Fruit fly (Drosophila melanogaster) whole organism, adult: ENCODE measurements around the gene CG5506.

ENCODE experiments used
- CG11617 ChIP-seq: fragments of 200-800 bp; sonication (Bioruptor generic); optimal IDR thresholded peaks from 2 replicates; lab custom pipeline; 2017; ENCODE audit warnings: mild to moderate bottlenecking, missing biosample characterization, missing genetic modification reagents, missing genetic modification characterization
- CG12768 ChIP-seq: fragments of 200-800 bp; sonication (Bioruptor generic); optimal IDR thresholded peaks from 2 replicates; lab custom pipeline; 2017; ENCODE audit warnings: missing biosample characterization, missing genetic modification characterization, mild to moderate bottlenecking, moderate library complexity, missing genetic modification reagents
- CG14711 ChIP-seq: fragments of 200-800 bp; sonication (Bioruptor generic); optimal IDR thresholded peaks from 2 replicates; lab custom pipeline; 2018; ENCODE audit warnings: missing biosample characterization, mild to moderate bottlenecking, missing genetic modification characterization, moderate library complexity
- CG1620 ChIP-seq: fragments of 200-800 bp; sonication (Bioruptor generic); optimal IDR thresholded peaks from 2 replicates; lab custom pipeline; 2016; ENCODE audit warnings: missing biosample characterization, missing genetic modification characterization
- CG33017 ChIP-seq: fragments of 200-800 bp; sonication (Bioruptor generic); optimal IDR thresholded peaks from 2 replicates; lab custom pipeline; 2018; ENCODE audit warnings: missing biosample characterization, mild to moderate bottlenecking, missing genetic modification characterization, moderate library complexity
- CG5204 ChIP-seq: fragments of 200-800 bp; sonication (Bioruptor generic); optimal IDR thresholded peaks from 2 replicates; lab custom pipeline; 2016; ENCODE audit warnings: missing biosample characterization, missing genetic modification characterization
- CG7045 ChIP-seq: fragments of 200-800 bp; sonication (Bioruptor generic); optimal IDR thresholded peaks from 2 replicates; lab custom pipeline; 2017; ENCODE audit warnings: missing biosample characterization, mild to moderate bottlenecking, missing genetic modification characterization
- CG7101 ChIP-seq: fragments of 200-800 bp; sonication (Bioruptor generic); optimal IDR thresholded peaks from 2 replicates; lab custom pipeline; 2018; ENCODE audit warnings: missing biosample characterization, mild to moderate bottlenecking, missing genetic modification characterization, moderate library complexity
- Clk ChIP-seq: fragments of 200-800 bp; sonication (Bioruptor generic); optimal IDR thresholded peaks from 2 replicates; lab custom pipeline; 2017; ENCODE audit warnings: missing biosample characterization, missing genetic modification characterization
- Crg-1 ChIP-seq: fragments of 200-800 bp; sonication (Bioruptor generic); optimal IDR thresholded peaks from 2 replicates; lab custom pipeline; 2016; ENCODE audit warnings: missing biosample characterization, missing genetic modification characterization
- Hr96 ChIP-seq: fragments of 200-800 bp; sonication (Bioruptor generic); optimal IDR thresholded peaks from 2 replicates; lab custom pipeline; 2016; ENCODE audit warnings: missing biosample characterization, missing genetic modification characterization
- Mnt ChIP-seq: fragments of 200-800 bp; sonication (Bioruptor generic); optimal IDR thresholded peaks from 2 replicates; lab custom pipeline; 2016; ENCODE audit warnings: missing biosample characterization, mild to moderate bottlenecking, missing genetic modification characterization
- bab1 ChIP-seq: fragments of 200-800 bp; sonication (Bioruptor generic); optimal IDR thresholded peaks from 3 replicates; lab custom pipeline; 2019; ENCODE audit warnings: missing biosample characterization, mild to moderate bottlenecking, missing genetic modification characterization, moderate library complexity
- cic ChIP-seq: fragments of 200-800 bp; sonication (Bioruptor generic); optimal IDR thresholded peaks from 2 replicates; lab custom pipeline; 2017; ENCODE audit warnings: missing biosample characterization, mild to moderate bottlenecking, missing genetic modification characterization, moderate library complexity
- cnc ChIP-seq, 2 experiments: fragments of >200 bp; optimal IDR thresholded peaks; 2 replicates each; lab custom pipeline; 2017
- kay ChIP-seq: fragments of 200-800 bp; sonication (Bioruptor generic); peaks from one replicate; lab custom pipeline; 2016; ENCODE audit warnings: missing biosample characterization, missing genetic modification characterization, borderline replicate concordance
- ovo ChIP-seq: fragments of 200-800 bp; sonication (Bioruptor generic); optimal IDR thresholded peaks from 2 replicates; lab custom pipeline; 2016; ENCODE audit warnings: missing biosample characterization, missing genetic modification characterization
- pad ChIP-seq: fragments of 200-800 bp; sonication (Bioruptor generic); optimal IDR thresholded peaks from 3 replicates; lab custom pipeline; 2017; ENCODE audit warnings: missing biosample characterization, missing genetic modification characterization, mild to moderate bottlenecking, moderate library complexity, missing genetic modification reagents
- tj ChIP-seq: fragments of 200-800 bp; sonication (Bioruptor generic); optimal IDR thresholded peaks from 3 replicates; lab custom pipeline; 2017; ENCODE audit warnings: missing biosample characterization, mild to moderate bottlenecking, missing genetic modification characterization, moderate library complexity
- toe ChIP-seq: fragments of 200-800 bp; sonication (Bioruptor generic); optimal IDR thresholded peaks from 2 replicates; lab custom pipeline; 2016; ENCODE audit warnings: missing biosample characterization, missing genetic modification characterization

Gene CG5506

DNA sequence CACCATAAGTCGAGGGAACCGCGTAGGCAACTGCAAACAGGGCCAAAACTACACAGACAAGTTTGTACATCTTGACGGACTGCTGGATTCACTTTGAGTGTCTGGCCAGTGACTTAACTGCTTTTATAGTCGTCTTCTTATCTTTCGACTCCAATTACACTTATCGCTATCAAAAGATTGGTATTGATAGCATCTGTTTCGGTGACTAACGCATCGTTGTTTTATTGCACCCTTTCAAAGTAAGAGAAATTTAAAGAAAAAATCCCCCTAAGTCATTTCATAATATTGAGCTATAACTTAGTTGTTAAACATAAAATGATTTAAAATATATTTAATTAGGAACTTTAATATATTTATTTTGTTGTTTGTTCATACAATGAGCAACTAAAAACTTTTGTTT lies at the start of gene CG5506:
Gene CG5506 (minus strand): TSS at position 101 of the 400 bp plus-strand sequence.
- TF ChIP-seq CG7045 (GFP tag; lab: Kevin White, UChicago) (no peak), CG14711 (tag; lab: Kevin White, UChicago) (no peak), bab1 (GFP tag; lab: Kevin White, UChicago) (no peak), CG12768 (GFP tag; lab: Kevin White, UChicago) (no peak), cnc (optimal IDR thresholded peaks at IDR 0.05; lab: Kevin White, UChicago) (no peak), pad (GFP tag; lab: Kevin White, UChicago) (no peak), ovo (GFP tag; lab: Kevin White, UChicago) (no peak), CG11617 (GFP tag; lab: Kevin White, UChicago) (no peak), toe (GFP tag; lab: Kevin White, UChicago) (no peak), CG1620 (GFP tag; lab: Kevin White, UChicago) (no peak), cic (GFP tag; lab: Kevin White, UChicago) (no peak), CG5204 (no peak), tj (GFP tag; lab: Kevin White, UChicago) (no peak), kay (no peak), CG7101 (tag; lab: Kevin White, UChicago) (no peak), Crg-1 (GFP tag; lab: Kevin White, UChicago) (no peak), CG33017 (tag; lab: Kevin White, UChicago) (no peak), Mnt (no peak), Clk (GFP tag; lab: Kevin White, UChicago) (no peak), Hr96 (GFP tag; lab: Kevin White, UChicago) (no peak)

DNA sequence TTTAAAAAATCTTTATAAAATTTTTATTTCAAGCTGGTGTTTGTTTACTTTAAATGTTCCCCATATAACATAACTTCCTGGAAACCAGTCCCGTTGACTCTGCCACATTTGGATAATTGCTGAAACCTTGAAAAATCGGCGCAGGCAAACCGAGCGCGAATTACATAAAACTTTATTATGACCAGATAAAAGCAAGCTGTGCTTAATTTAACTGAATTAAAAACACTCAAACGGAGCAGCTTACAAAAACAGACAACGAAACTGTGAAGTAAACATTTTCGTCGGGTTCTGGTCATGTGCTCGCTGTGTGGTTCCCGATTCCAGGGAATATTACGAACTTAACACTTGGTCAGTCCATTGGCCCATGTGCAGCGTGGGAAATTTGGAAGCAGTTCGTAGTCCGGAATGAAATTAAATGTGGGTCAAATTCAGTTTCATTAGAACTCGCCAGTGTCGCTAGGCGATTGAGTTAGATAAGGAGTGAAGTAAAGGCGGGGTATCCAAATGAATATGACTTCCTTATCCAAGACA lies 49.7 kb upstream of the CG5506 start:
- TF ChIP-seq CG12768 (GFP tag; lab: Kevin White, UChicago) (no peak), CG1620 (GFP tag; lab: Kevin White, UChicago) (no peak), CG7101 (tag; lab: Kevin White, UChicago) (no peak), tj (GFP tag; lab: Kevin White, UChicago) (peak; percentile 96), Mnt (no peak)

DNA sequence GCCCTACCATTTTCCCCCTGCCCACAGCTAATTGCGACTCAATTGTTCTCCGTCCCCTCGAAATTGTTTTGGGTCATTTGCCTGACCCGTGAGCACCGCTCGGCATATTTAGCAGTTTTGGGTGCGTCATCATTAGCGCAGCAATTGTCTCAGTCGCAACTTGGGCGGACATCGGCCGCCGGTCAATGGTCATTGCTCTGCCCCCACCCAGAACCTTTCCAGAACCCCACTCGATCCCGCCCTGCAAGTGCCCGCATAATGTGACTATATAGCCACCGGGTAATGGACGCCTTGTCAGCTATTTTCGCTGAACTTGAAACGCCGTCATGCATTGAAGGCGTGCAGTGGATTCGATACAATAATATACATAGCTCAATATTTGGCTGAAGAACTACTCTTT lies 48.9 kb upstream of the CG5506 start:
- TF ChIP-seq Crg-1 (GFP tag; lab: Kevin White, UChicago): no peak
- TF ChIP-seq cnc (optimal IDR thresholded peaks at IDR 0.05; lab: Kevin White, UChicago): no peak
- peak; percentile 8 for TF ChIP-seq CG33017 (tag; lab: Kevin White, UChicago)
- TF ChIP-seq toe (GFP tag; lab: Kevin White, UChicago): no peak
- peak; percentile 97 for TF ChIP-seq tj (GFP tag; lab: Kevin White, UChicago)
- TF ChIP-seq Hr96 (GFP tag; lab: Kevin White, UChicago): no peak
- TF ChIP-seq Clk (GFP tag; lab: Kevin White, UChicago): peak; percentile 5
- no peak for TF ChIP-seq CG11617 (GFP tag; lab: Kevin White, UChicago)
- peak; percentile 93 for TF ChIP-seq CG12768 (GFP tag; lab: Kevin White, UChicago)
- no peak for TF ChIP-seq CG5204
- TF ChIP-seq kay: no peak
- TF ChIP-seq CG7101 (tag; lab: Kevin White, UChicago): no peak
- no peak for TF ChIP-seq ovo (GFP tag; lab: Kevin White, UChicago)
- TF ChIP-seq CG14711 (tag; lab: Kevin White, UChicago): no peak
- TF ChIP-seq CG7045 (GFP tag; lab: Kevin White, UChicago): no peak
- no peak for TF ChIP-seq CG1620 (GFP tag; lab: Kevin White, UChicago)
- TF ChIP-seq cic (GFP tag; lab: Kevin White, UChicago): no peak

DNA sequence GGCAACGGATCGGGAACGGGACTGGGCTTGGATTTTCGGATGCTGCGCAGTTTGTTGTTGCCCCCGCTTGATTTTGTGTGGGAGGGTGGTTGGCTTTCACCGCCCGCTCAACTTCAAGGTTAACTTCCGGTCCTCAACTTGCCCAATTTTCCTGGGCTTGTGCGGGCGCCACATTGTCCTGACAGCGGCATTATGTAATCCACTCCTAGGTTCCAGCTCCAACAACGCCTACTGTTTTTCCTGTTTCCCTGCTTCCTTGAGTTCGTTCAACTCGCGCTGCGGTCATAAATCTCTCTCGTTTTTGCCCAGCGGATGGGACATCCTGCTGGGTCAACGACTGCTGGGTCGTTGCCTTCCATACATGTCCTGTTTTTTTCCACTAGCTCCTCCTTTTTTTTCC lies 47.7 kb upstream of the CG5506 start:
- no peak for TF ChIP-seq Crg-1 (GFP tag; lab: Kevin White, UChicago)
- no peak for TF ChIP-seq Mnt
- TF ChIP-seq CG11617 (GFP tag; lab: Kevin White, UChicago): no peak
- TF ChIP-seq tj (GFP tag; lab: Kevin White, UChicago): no peak
- TF ChIP-seq Hr96 (GFP tag; lab: Kevin White, UChicago): no peak
- no peak for TF ChIP-seq CG12768 (GFP tag; lab: Kevin White, UChicago)

DNA sequence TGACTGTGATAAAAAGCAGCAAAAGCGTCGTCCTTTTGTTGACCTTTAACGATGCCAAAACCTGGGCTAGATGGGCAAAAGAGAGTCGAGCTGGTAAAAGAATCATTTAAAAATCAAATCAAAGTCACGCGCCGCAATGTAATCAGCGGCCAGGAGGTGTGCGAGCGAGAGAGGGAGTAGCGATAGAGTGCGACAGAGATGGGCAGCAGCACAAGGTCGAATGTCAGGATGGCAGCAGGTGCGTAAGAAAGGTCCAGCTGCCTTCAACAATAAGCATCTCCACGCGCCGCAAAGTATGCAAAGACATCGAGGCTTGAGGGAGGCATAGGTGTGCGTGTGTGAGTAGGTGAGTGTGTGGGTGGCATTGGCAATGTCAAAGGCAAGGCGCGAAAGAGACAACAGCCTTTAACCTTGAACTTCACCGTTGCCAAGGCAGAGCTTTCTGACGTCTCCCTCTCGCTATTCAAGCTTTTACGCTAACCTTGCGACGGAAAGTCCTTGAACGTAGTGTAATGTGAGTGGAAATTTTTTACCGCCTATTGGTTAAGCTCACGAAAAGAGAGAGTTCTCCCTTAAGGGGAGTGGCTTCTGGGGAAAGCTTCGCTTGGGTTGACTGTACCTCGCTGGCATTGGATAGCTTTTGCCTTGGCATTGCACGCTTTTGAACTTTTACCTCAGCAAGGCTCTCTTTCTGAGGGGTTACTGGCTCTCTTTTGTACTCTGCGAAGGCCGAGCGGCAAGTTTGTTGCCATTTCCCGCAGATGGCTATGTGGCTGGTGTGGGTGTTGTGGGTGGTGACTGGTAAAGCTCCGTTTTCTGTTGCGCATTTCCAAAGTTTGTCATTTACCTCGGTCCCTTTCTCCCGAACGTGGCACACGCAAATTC lies 45.8 kb upstream of the CG5506 start:
- TF ChIP-seq ovo (GFP tag; lab: Kevin White, UChicago) (no peak), cic (GFP tag; lab: Kevin White, UChicago) (peak; percentile 25)

DNA sequence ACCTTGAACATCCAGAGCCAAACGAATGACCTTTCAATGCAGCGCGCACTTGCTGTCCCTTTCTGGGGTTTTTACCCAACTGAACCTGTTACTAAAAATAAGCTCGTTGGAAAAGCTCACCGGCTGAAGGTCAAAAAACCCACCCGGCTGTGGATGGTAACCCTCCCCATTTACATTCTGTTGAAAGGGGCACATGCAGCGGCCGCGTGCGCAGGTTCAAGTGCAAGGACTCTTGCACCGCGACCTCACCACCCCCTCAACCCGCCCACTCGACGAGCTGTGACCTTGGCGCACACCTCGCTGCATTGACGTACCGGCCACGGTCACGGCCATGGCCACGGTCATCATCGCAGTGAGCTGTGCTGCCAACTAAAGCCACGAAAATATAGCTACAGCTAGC lies 43.9 kb upstream of the CG5506 start:
- TF ChIP-seq cic (GFP tag; lab: Kevin White, UChicago) (peak; percentile 25), Mnt (no peak)
